Worm (Caenorhabditis elegans): ENCODE results near the gene Y54F10BM.22.

- TF ChIP-seq elt-3 (tag; optimal IDR thresholded peaks at IDR 0.05) (peak in 2 of 6 experiments; percentile 41 to 83), unc-98 (GFP tag; IDR thresholded peaks at IDR 0.05) (no peak), mdl-1 (tag; optimal IDR thresholded peaks at IDR 0.05) (no peak), ztf-11 (tag; optimal IDR thresholded peaks at IDR 0.05) (no peak), nhr-28 (tag; optimal IDR thresholded peaks at IDR 0.05) (no peak), nhr-77 (tag; optimal IDR thresholded peaks at IDR 0.05) (no peak), Y116A8C.19 (tag; optimal IDR thresholded peaks at IDR 0.05; ENCODE audit: borderline replicate concordance) (no peak), elt-2 (tag; optimal IDR thresholded peaks at IDR 0.05) (no peak), lir-3 (tag; optimal IDR thresholded peaks at IDR 0.05; ENCODE audit: poor library complexity) (no peak), ama-1 (optimal IDR thresholded peaks at IDR 0.05) (no peak), ceh-88 (GFP tag; IDR thresholded peaks at IDR 0.05) (no peak), nhr-11 (tag; optimal IDR thresholded peaks at IDR 0.05) (no peak)
These were observed at the start of gene Y54F10BM.22 for ce11 chrIII:2280569-2280968.
